Fruit fly (Drosophila melanogaster): ENCODE results near the gene Ltn1.

- TF ChIP-seq psq (optimal IDR thresholded peaks at IDR 0.05) (no peak), h (optimal IDR thresholded peaks at IDR 0.05) (no peak), Sin3A (optimal IDR thresholded peaks at IDR 0.05) (no peak), Myc (optimal IDR thresholded peaks at IDR 0.05) (no peak)
These were observed 22.4 kb upstream of the Ltn1 start for dm6 chr3L:19574452-19574851.
